Worm (Caenorhabditis elegans): ENCODE measurements around the gene C39F7.5.
A peak's percentile ranks its signal among the peaks of the same experiment; 100 is the strongest.

The C39F7.5 gene

DNA sequence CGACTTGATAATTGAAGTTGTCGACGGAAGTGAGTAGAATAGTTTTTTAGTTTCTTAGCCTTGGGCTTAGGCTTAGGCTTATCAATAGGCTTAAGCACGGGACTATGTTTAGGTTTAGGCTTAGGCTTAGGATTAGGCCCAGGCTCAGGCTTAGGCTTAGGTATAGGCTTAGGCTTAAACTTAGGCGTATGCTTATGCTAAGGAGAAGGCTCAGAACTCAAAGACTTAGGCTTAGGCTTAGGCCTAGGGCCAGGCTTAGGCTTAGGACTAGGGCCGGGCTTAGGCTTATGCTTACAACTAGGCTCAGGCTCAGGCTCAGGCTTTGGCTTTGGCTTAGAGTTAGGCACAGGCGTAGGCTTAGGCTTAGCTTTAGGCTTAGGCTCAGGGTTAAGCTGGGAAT, 2.0 kb downstream of the C39F7.5 start (continued):
- TF ChIP-seq fkh-4 (tag; optimal IDR thresholded peaks at IDR 0.05; ENCODE audit: borderline replicate concordance), result no peak
- no peak for TF ChIP-seq tbx-2 (tag; optimal IDR thresholded peaks at IDR 0.05)
- no peak for TF ChIP-seq nhr-77 (tag; optimal IDR thresholded peaks at IDR 0.05)
- TF ChIP-seq nhr-28 (tag; optimal IDR thresholded peaks at IDR 0.05), result no peak
- no peak for TF ChIP-seq fos-1 (tag; optimal IDR thresholded peaks at IDR 0.05)

ce11 chrV:1270611-1271010, 6.0 kb downstream of the C39F7.5 start, which contains the start of gene Y75B7B.1:
TSS of gene Y75B7B.1 (plus strand) at chrV:1270911.
- TF ChIP-seq nhr-19 (GFP tag; conservative IDR thresholded peaks at IDR 0.05) (no peak), efl-1 (optimal IDR thresholded peaks at IDR 0.05) (no peak), efl-1 (GFP tag; optimal IDR thresholded peaks at IDR 0.05 in 1 of 2) (peak in 1 of 2 experiments; percentile 24)

DNA sequence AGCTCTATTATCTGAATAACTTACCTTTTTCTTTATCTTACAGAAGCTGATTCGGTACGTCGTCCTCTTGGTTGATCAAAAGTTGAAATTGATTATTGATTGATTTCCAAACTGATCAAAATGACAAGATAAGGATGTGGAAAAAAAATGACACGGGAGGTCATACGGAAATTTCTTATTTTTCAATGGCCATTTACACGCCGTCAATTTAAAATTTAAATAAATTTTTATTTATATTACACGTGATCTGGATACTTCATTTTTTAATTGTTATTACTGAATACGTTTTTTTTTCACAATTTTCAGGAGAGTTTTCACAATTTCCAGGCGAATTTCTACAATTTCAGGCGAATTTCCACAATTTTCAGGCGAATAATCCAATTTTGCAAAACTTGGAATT, 11.4 kb downstream of the C39F7.5 start, which contains the start of gene Y75B7B.2:
Y75B7B.2 (minus strand) TSS at position 101 of the 400 bp plus-strand sequence.
- TF ChIP-seq unc-30 (tag; optimal IDR thresholded peaks at IDR 0.05), result no peak
- TF ChIP-seq sox-4 (tag; optimal IDR thresholded peaks at IDR 0.05), result no peak
- TF ChIP-seq ama-1 (optimal IDR thresholded peaks at IDR 0.05), result no peak
- no peak for TF ChIP-seq nhr-77 (tag; optimal IDR thresholded peaks at IDR 0.05)
- no peak for TF ChIP-seq efl-1 (optimal IDR thresholded peaks at IDR 0.05)
- TF ChIP-seq efl-1 (GFP tag; optimal IDR thresholded peaks at IDR 0.05 in 1 of 2), result peak in 1 of 2 experiments; percentile 38

- TF ChIP-seq nhr-47 (tag; optimal IDR thresholded peaks at IDR 0.05) (no peak), efl-1 (optimal IDR thresholded peaks at IDR 0.05) (no peak), efl-1 (GFP tag; optimal IDR thresholded peaks at IDR 0.05 in 1 of 2) (peak in 1 of 2 experiments; percentile 84), hlh-17 (GFP tag; optimal IDR thresholded peaks at IDR 0.05; ENCODE audit: borderline replicate concordance) (no peak)
Measured at ce11 chrV:1277926-1278325, 13.4 kb downstream of the C39F7.5 start.

ce11 chrV:1278529-1278928, 14.0 kb downstream of the C39F7.5 start:
- TF ChIP-seq sup-37 (GFP tag; optimal IDR thresholded peaks at IDR 0.05) (no peak), ceh-90 (tag; optimal IDR thresholded peaks at IDR 0.05) (no peak), hlh-17 (GFP tag; optimal IDR thresholded peaks at IDR 0.05; ENCODE audit: borderline replicate concordance) (no peak), nhr-84 (tag; optimal IDR thresholded peaks at IDR 0.05) (no peak), efl-1 (optimal IDR thresholded peaks at IDR 0.05) (no peak), efl-1 (GFP tag; optimal IDR thresholded peaks at IDR 0.05 in 1 of 2) (no peak)

- TF ChIP-seq zip-4 (GFP tag; optimal IDR thresholded peaks at IDR 0.05) (no peak), nhr-85 (tag) (peak; percentile 57), nhr-71 (tag; optimal IDR thresholded peaks at IDR 0.05) (peak; percentile 47), aha-1 (tag; optimal IDR thresholded peaks at IDR 0.05) (no peak), irx-1 (tag; optimal IDR thresholded peaks at IDR 0.05) (peak; percentile 25), nhr-20 (tag; optimal IDR thresholded peaks at IDR 0.05) (peak; percentile 41), elt-3 (tag; optimal IDR thresholded peaks at IDR 0.05) (peak in 1 of 6 experiments; percentile 47), lin-13 (GFP tag; optimal IDR thresholded peaks at IDR 0.05) (no peak), hpl-2 (GFP tag; optimal IDR thresholded peaks at IDR 0.05) (no peak), dpl-1 (GFP tag; optimal IDR thresholded peaks at IDR 0.05) (peak in 2 of 3 experiments; percentile 5 to 23), ceh-82 (tag; optimal IDR thresholded peaks at IDR 0.05) (peak in 1 of 3 experiments; percentile 55), dsc-1 (tag; optimal IDR thresholded peaks at IDR 0.05) (no peak), unc-130 (tag; optimal IDR thresholded peaks at IDR 0.05) (no peak), lin-35 (GFP tag; optimal IDR thresholded peaks at IDR 0.05) (peak; percentile 10 to 44), C04F5.9 (tag; optimal IDR thresholded peaks at IDR 0.05) (no peak), snu-23 (GFP tag; optimal IDR thresholded peaks at IDR 0.05) (peak; percentile 62), skn-1 (tag; optimal IDR thresholded peaks at IDR 0.05) (peak; percentile 69), fos-1 (tag; optimal IDR thresholded peaks at IDR 0.05) (no peak), ces-1 (GFP tag; optimal IDR thresholded peaks at IDR 0.05) (no peak), rnt-1 (tag; optimal IDR thresholded peaks at IDR 0.05) (peak; percentile 50), mdl-1 (tag; optimal IDR thresholded peaks at IDR 0.05) (no peak), nhr-237 (tag; optimal IDR thresholded peaks at IDR 0.05) (peak; percentile 61), swsn-7 (tag; optimal IDR thresholded peaks at IDR 0.05) (peak; percentile 12), nhr-12 (tag; optimal IDR thresholded peaks at IDR 0.05) (no peak), mef-2 (tag; optimal IDR thresholded peaks at IDR 0.05) (no peak), egl-13 (tag; optimal IDR thresholded peaks at IDR 0.05) (no peak), efl-1 (optimal IDR thresholded peaks at IDR 0.05) (peak in 1 of 2 experiments; percentile 66), efl-1 (GFP tag; optimal IDR thresholded peaks at IDR 0.05 in 1 of 2) (peak; percentile 37), lin-14 (GFP tag; optimal IDR thresholded peaks at IDR 0.05) (peak; percentile 90)
Measured at ce11 chrV:1285657-1286123, 21.1 kb downstream of the C39F7.5 start, which contains the start of gene tank-1. TSS of gene tank-1 (minus strand) at chrV:1285707.
